Worm (Caenorhabditis elegans) whole organism, young adult: ENCODE data around the gene mcm-6.

Experiments
- B0261.1 ChIP-seq: sonication (generic microtip); optimal IDR thresholded peaks from 2 replicates; lab custom pipeline; 2016; ENCODE audit warnings: mild to moderate bottlenecking, missing genetic modification characterization, moderate library complexity, missing compliant biosample characterization
- C06A6.2 ChIP-seq: fragments of 200-800 bp; sonication (Bioruptor generic); conservative IDR thresholded peaks from 2 replicates; pipeline ENCODE4 v1.3.6; 2022; ENCODE audit warnings: missing genetic modification characterization, missing compliant biosample characterization
- F23B12.7 ChIP-seq: sonication (generic microtip); optimal IDR thresholded peaks from 2 replicates; lab custom pipeline; 2017; ENCODE audit warnings: missing genetic modification characterization, mild to moderate bottlenecking, missing compliant biosample characterization, antibody characterized with exemption, moderate library complexity; ENCODE audit not compliant: insufficient read depth
- F52B5.7 ChIP-seq: sonication (generic microtip); optimal IDR thresholded peaks from 2 replicates; lab custom pipeline; 2016; ENCODE audit warnings: mild to moderate bottlenecking, missing genetic modification characterization, missing compliant biosample characterization
- F57C9.4 ChIP-seq: sonication (generic microtip); optimal IDR thresholded peaks from 2 replicates; lab custom pipeline; 2017; ENCODE audit warnings: mild to moderate bottlenecking, missing genetic modification characterization, missing compliant biosample characterization
- T07F8.4 ChIP-seq: sonication (generic microtip); optimal IDR thresholded peaks from 2 replicates; lab custom pipeline; 2016; ENCODE audit warnings: mild to moderate bottlenecking, missing genetic modification characterization, moderate library complexity, missing compliant biosample characterization
- Y53G8AR.9 ChIP-seq: fragments of 200-800 bp; sonication (Bioruptor generic); conservative IDR thresholded peaks from 2 replicates; pipeline ENCODE4 v1.3.6; 2022; ENCODE audit warnings: missing genetic modification reagents, missing genetic modification characterization, missing compliant biosample characterization
- Y56A3A.18 ChIP-seq: fragments of 200-800 bp; sonication (Bioruptor generic); IDR thresholded peaks from 2 replicates; pipeline ENCODE4 v1.3.6; 2022; ENCODE audit warnings: missing genetic modification reagents, missing genetic modification characterization, missing compliant biosample characterization
- akir-1 ChIP-seq: fragments of 200-800 bp; sonication (Bioruptor generic); optimal IDR thresholded peaks from 2 replicates; lab custom pipeline; 2018; ENCODE audit warnings: mild to moderate bottlenecking, missing genetic modification characterization, moderate library complexity, missing compliant biosample characterization
- ama-1 ChIP-seq, 3 experiments: fragments of 150-350 bp in 1 of 3; sonication (generic microtip) in 2 of 3; optimal IDR thresholded peaks; 2 replicates each; lab custom pipeline; 2014 to 2018; ENCODE audit warnings: missing biosample characterization in 2 of 3, missing genetic modification characterization in 2 of 3, missing genetic modification reagents in 2 of 3
- ceh-100 ChIP-seq: fragments of 200-800 bp; sonication (Bioruptor generic); IDR thresholded peaks from 2 replicates; pipeline ENCODE4 v1.3.6; 2022; ENCODE audit warnings: missing genetic modification reagents, missing genetic modification characterization, missing compliant biosample characterization
- ceh-27 ChIP-seq: fragments of 200-800 bp; sonication (Bioruptor generic); optimal IDR thresholded peaks from 2 replicates; lab custom pipeline; 2018; ENCODE audit warnings: mild to moderate bottlenecking, missing genetic modification characterization, moderate library complexity, missing compliant biosample characterization
- chd-7 ChIP-seq: sonication (generic microtip); optimal IDR thresholded peaks from 2 replicates; lab custom pipeline; 2016; ENCODE audit warnings: mild to moderate bottlenecking, missing genetic modification characterization, moderate library complexity, missing compliant biosample characterization
- dpff-1 ChIP-seq: sonication (generic microtip); optimal IDR thresholded peaks from 2 replicates; lab custom pipeline; 2017; ENCODE audit warnings: mild to moderate bottlenecking, missing genetic modification characterization, missing compliant biosample characterization
- gei-17 ChIP-seq: fragments of 200-800 bp; sonication (Bioruptor generic); optimal IDR thresholded peaks from 2 replicates; lab custom pipeline; 2018; ENCODE audit warnings: mild to moderate bottlenecking, missing genetic modification characterization, missing compliant biosample characterization
- hlh-12 ChIP-seq: sonication (generic microtip); optimal IDR thresholded peaks from 2 replicates; lab custom pipeline; 2016; ENCODE audit warnings: missing genetic modification characterization, missing compliant biosample characterization
- hlh-26 ChIP-seq: fragments of 200-800 bp; sonication (Bioruptor generic); conservative IDR thresholded peaks from 2 replicates; pipeline ENCODE4 v1.3.6; 2022; ENCODE audit warnings: missing genetic modification reagents, missing genetic modification characterization, missing compliant biosample characterization
- hmg-1.2 ChIP-seq: fragments of 200-800 bp; sonication (Bioruptor generic); IDR thresholded peaks from 2 replicates; pipeline ENCODE4 v1.3.6; 2022; ENCODE audit warnings: missing genetic modification reagents, missing genetic modification characterization, missing compliant biosample characterization
- hmg-20 ChIP-seq: fragments of 200-800 bp; sonication (Bioruptor generic); IDR thresholded peaks from 2 replicates; pipeline ENCODE4 v1.3.6; 2022; ENCODE audit warnings: missing genetic modification reagents, missing genetic modification characterization, missing compliant biosample characterization
- hrde-1 ChIP-seq: sonication (generic microtip); optimal IDR thresholded peaks from 2 replicates; lab custom pipeline; 2016; ENCODE audit warnings: missing genetic modification characterization, mild to moderate bottlenecking, missing compliant biosample characterization, moderate library complexity, missing genotype, missing genetic modification reagents, borderline replicate concordance
- let-526 ChIP-seq: fragments of 200-800 bp; sonication (Bioruptor generic); IDR thresholded peaks from 2 replicates; pipeline ENCODE4 v1.3.6; 2022; ENCODE audit warnings: missing genetic modification reagents, missing genetic modification characterization, missing compliant biosample characterization
- let-607 ChIP-seq, 2 experiments: fragments of 200-800 bp in 1 of 2; sonication (Bioruptor generic) in 1 of 2; sonication (generic microtip) in 1 of 2; optimal IDR thresholded peaks; 2 replicates each; lab custom pipeline; 2016 to 2018; ENCODE audit warnings: mild to moderate bottlenecking in 2 of 2, missing compliant biosample characterization in 2 of 2, missing genetic modification characterization in 2 of 2, moderate library complexity in 2 of 2, missing genotype in 1 of 2
- lin-26 ChIP-seq: fragments of 200-800 bp; sonication (Bioruptor generic); IDR thresholded peaks from 2 replicates; pipeline ENCODE4 v1.3.6; 2022; ENCODE audit warnings: missing genetic modification reagents, missing genetic modification characterization, missing compliant biosample characterization
- lin-40 ChIP-seq: sonication (generic microtip); optimal IDR thresholded peaks from 2 replicates; lab custom pipeline; 2016; ENCODE audit warnings: missing genetic modification characterization, mild to moderate bottlenecking, missing compliant biosample characterization, missing genotype, missing genetic modification reagents
- lin-54 ChIP-seq: fragments of 200-800 bp; sonication (Bioruptor generic); optimal IDR thresholded peaks from 2 replicates; lab custom pipeline; 2018; ENCODE audit warnings: mild to moderate bottlenecking, missing genetic modification characterization, missing compliant biosample characterization
- madf-6 ChIP-seq: fragments of 200-800 bp; sonication (Bioruptor generic); IDR thresholded peaks from 2 replicates; pipeline ENCODE4 v1.3.6; 2022; ENCODE audit warnings: missing genetic modification reagents, missing genetic modification characterization, missing compliant biosample characterization
- madf-8 ChIP-seq: fragments of 200-800 bp; sonication (Bioruptor generic); conservative IDR thresholded peaks from 2 replicates; pipeline ENCODE4 v1.3.6; 2022; ENCODE audit warnings: missing genetic modification reagents, missing genetic modification characterization, missing compliant biosample characterization
- mxl-1 ChIP-seq: sonication (generic microtip); optimal IDR thresholded peaks from 2 replicates; lab custom pipeline; 2016; ENCODE audit warnings: missing genetic modification characterization, missing compliant biosample characterization
- nfyb-1 ChIP-seq: fragments of 200-800 bp; sonication (Bioruptor generic); IDR thresholded peaks from 2 replicates; pipeline ENCODE4 v1.3.6; 2022; ENCODE audit warnings: missing genetic modification reagents, missing genetic modification characterization, missing compliant biosample characterization
- nhr-120 ChIP-seq: fragments of 200-800 bp; sonication (Bioruptor generic); IDR thresholded peaks from 2 replicates; pipeline ENCODE4 v1.3.6; 2022; ENCODE audit warnings: missing genetic modification characterization, missing compliant biosample characterization
- nhr-80 ChIP-seq: sonication (generic microtip); optimal IDR thresholded peaks from 2 replicates; lab custom pipeline; 2016; ENCODE audit warnings: missing genetic modification characterization, missing compliant biosample characterization
- pha-4 ChIP-seq: fragments of 150-350 bp; sonication (generic microtip); optimal IDR thresholded peaks from 2 replicates; lab custom pipeline; 2014; ENCODE audit warnings: missing biosample characterization, missing genetic modification reagents, missing genetic modification characterization
- rcor-1 ChIP-seq: fragments of 200-800 bp; sonication (Bioruptor generic); IDR thresholded peaks from 2 replicates; pipeline ENCODE4 v1.3.6; 2022; ENCODE audit warnings: missing genetic modification reagents, missing genetic modification characterization, missing compliant biosample characterization
- repo-1 ChIP-seq: sonication (generic microtip); optimal IDR thresholded peaks from 2 replicates; lab custom pipeline; 2017; ENCODE audit warnings: mild to moderate bottlenecking, missing genetic modification characterization, missing compliant biosample characterization
- snpc-1.1 ChIP-seq: sonication (generic microtip); optimal IDR thresholded peaks from 2 replicates; lab custom pipeline; 2017; ENCODE audit warnings: missing genetic modification characterization, mild to moderate bottlenecking, missing compliant biosample characterization, antibody characterized with exemption, moderate library complexity, missing genotype, missing genetic modification reagents; ENCODE audit not compliant: insufficient read depth
- snpc-4 ChIP-seq, 5 experiments: fragments of 150-350 bp in 1 of 5; sonication (generic microtip) in 4 of 5; optimal IDR thresholded peaks; 2 replicates each; lab custom pipeline; 2014 to 2018; ENCODE audit warnings: missing genetic modification characterization in 5 of 5, missing biosample characterization in 3 of 5, antibody characterized with exemption in 2 of 5, mild to moderate bottlenecking in 2 of 5, missing compliant biosample characterization in 2 of 5, missing genotype in 2 of 5, moderate library complexity in 2 of 5, missing genetic modification reagents in 1 of 5
- sptf-2 ChIP-seq: fragments of 200-800 bp; sonication (Bioruptor generic); optimal IDR thresholded peaks from 2 replicates; lab custom pipeline; 2018; ENCODE audit warnings: mild to moderate bottlenecking, missing genetic modification characterization, missing compliant biosample characterization
- tbp1 ChIP-seq: fragments of 200-800 bp; sonication (Bioruptor generic); optimal IDR thresholded peaks from 2 replicates; lab custom pipeline; 2018; ENCODE audit warnings: mild to moderate bottlenecking, missing genetic modification characterization, missing compliant biosample characterization
- zfh-2 ChIP-seq: fragments of 200-800 bp; sonication (Bioruptor generic); conservative IDR thresholded peaks from 2 replicates; pipeline ENCODE4 v1.3.6; 2022; ENCODE audit warnings: missing genetic modification reagents, missing genetic modification characterization, missing compliant biosample characterization
- ztf-26 ChIP-seq: sonication (generic microtip); optimal IDR thresholded peaks from 2 replicates; lab custom pipeline; 2017; ENCODE audit warnings: missing genetic modification characterization, missing compliant biosample characterization
- ztf-28 ChIP-seq: fragments of 200-800 bp; sonication (Bioruptor generic); IDR thresholded peaks from 2 replicates; pipeline ENCODE4 v1.3.6; 2022; ENCODE audit warnings: missing genetic modification reagents, missing genetic modification characterization, missing compliant biosample characterization

Gene mcm-6

DNA sequence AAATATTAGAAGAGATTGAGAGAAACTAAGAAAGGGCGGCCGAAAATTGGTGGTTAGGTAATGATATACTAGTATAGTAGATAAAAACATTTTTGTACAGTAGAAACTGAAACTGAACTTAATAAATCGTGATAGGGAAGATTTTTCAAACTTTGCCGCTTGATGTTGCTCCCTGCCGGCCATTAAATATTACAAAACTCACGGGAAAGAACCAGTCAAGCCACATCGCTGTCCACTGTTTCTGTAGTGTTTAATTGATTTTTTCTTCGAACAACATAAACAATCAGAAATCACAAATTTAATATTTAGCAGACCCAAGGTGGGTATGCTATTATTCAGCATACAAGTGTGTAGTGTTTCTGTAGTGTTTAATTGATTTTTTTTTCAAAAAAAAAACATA lies 43.1 kb upstream of the mcm-6 start, which contains the start of gene T05G5.5 (continued):
- TF ChIP-seq F57C9.4 (no peak), nfyb-1 (GFP tag; lab: Robert Waterston, UW) (no peak), ztf-28 (GFP tag; lab: Robert Waterston, UW) (no peak), nhr-120 (GFP tag; lab: Robert Waterston, UW) (no peak), dpff-1 (tag; lab: Kevin White, UChicago) (no peak), repo-1 (tag; lab: Kevin White, UChicago) (peak; percentile 65), Y56A3A.18 (peak; percentile 44; the same call in 1 of the 2 replicates), hmg-20 (GFP tag; lab: Robert Waterston, UW) (no peak), lin-54 (GFP tag; lab: Kevin White, UChicago) (peak; percentile 36), C06A6.2 (GFP tag; lab: Robert Waterston, UW) (no peak), let-526 (GFP tag; lab: Robert Waterston, UW) (no peak), lin-26 (no peak), F52B5.7 (tag; lab: Kevin White, UChicago) (no peak), Y53G8AR.9 (peak; percentile 68; the same call in 1 of the 2 replicates), F23B12.7 (tag; lab: Kevin White, UChicago) (no peak), ceh-27 (GFP tag; lab: Kevin White, UChicago) (no peak), hlh-12 (tag; lab: Kevin White, UChicago) (no peak), pha-4 (tag; lab: Kevin White, UChicago) (no peak), snpc-1.1 (no peak), hlh-26 (GFP tag; lab: Robert Waterston, UW) (no peak), gei-17 (GFP tag; lab: Kevin White, UChicago) (no peak), akir-1 (GFP tag; lab: Kevin White, UChicago) (no peak), ztf-26 (tag; lab: Kevin White, UChicago) (no peak), tbp1 (no peak), hrde-1 (tag; lab: Kevin White, UChicago) (no peak), T07F8.4 (tag; lab: Kevin White, UChicago) (no peak), mxl-1 (tag; lab: Kevin White, UChicago) (no peak), madf-6 (peak; percentile 28; the same call in 1 of the 2 replicates), ceh-100 (GFP tag; lab: Robert Waterston, UW) (no peak), rcor-1 (GFP tag; lab: Robert Waterston, UW) (no peak), madf-8 (GFP tag; lab: Robert Waterston, UW) (no peak), B0261.1 (tag; lab: Kevin White, UChicago) (no peak)
- TF ChIP-seq, all 124 proteins: peak for 7

DNA sequence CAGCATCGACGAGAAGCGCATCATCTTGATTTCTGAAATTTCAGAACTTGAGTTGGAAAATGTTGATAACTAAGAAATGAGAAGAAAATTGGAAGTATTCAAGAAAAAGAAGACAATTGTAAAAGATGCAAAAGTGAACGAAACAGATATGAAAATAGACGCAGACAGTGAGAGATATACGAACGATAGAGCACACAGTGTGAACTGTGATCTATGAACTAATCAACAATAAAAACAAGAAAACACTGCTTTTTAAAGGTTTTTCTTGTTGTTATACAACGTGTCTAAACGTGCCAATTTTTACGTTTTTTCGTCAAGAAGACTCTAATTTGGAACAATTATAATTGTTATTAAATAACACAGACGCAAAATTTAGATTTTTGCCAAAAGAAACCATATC lies 41.3 kb upstream of the mcm-6 start, which contains the start of gene ech-6:
ech-6 (minus strand) TSS at position 32 of the 400 bp plus-strand sequence.
- TF ChIP-seq sptf-2, result no peak
- peak; percentile 37 for TF ChIP-seq lin-40 (tag; lab: Kevin White, UChicago)
- TF ChIP-seq ama-1 (optimal IDR thresholded peaks at IDR 0.05; lab: Kevin White, UChicago), result peak; percentile 33
- no peak for TF ChIP-seq ama-1 (GFP tag; optimal IDR thresholded peaks at IDR 0.05; lab: Kevin White, UChicago)
- no peak for TF ChIP-seq snpc-4 (GFP tag; optimal IDR thresholded peaks at IDR 0.05; lab: Kevin White, UChicago)
- peak in 1 of 4 experiments; percentile 28 for TF ChIP-seq snpc-4 (tag; optimal IDR thresholded peaks at IDR 0.05; lab: Kevin White, UChicago)
- peak in 1 of 2 experiments; percentile 29 for TF ChIP-seq let-607 (tag; optimal IDR thresholded peaks at IDR 0.05; lab: Kevin White, UChicago)
- peak; percentile 58; the same call in 1 of the 2 replicates for TF ChIP-seq hmg-1.2 (GFP tag; lab: Robert Waterston, UW)
- TF ChIP-seq chd-7 (tag; lab: Kevin White, UChicago), result no peak
- peak; percentile 67 for TF ChIP-seq nhr-80 (tag; lab: Kevin White, UChicago)
- TF ChIP-seq zfh-2 (GFP tag; lab: Robert Waterston, UW), result no peak
